Worm (Caenorhabditis elegans) whole organism, midembryonic: ENCODE data around the gene plk-1.

ENCODE experiments used
- T22C8.4 ChIP-seq: fragments of 200-800 bp; sonication (Bioruptor generic); IDR thresholded peaks from 2 replicates; pipeline ENCODE4 v1.3.6; 2022; ENCODE audit warnings: missing genetic modification characterization, missing compliant biosample characterization
- cog-1 ChIP-seq: sonication (generic microtip); optimal IDR thresholded peaks from 2 replicates; lab custom pipeline; 2016; ENCODE audit warnings: missing genetic modification characterization, missing compliant biosample characterization
- flt-1 ChIP-seq: fragments of 200-800 bp; sonication (Bioruptor generic); IDR thresholded peaks from 2 replicates; pipeline ENCODE4 v1.3.6; 2022; ENCODE audit warnings: missing genetic modification characterization, missing compliant biosample characterization
- ref-1 ChIP-seq: fragments of 200-800 bp; sonication (Bioruptor generic); conservative IDR thresholded peaks from 2 replicates; pipeline ENCODE4 v1.3.6; 2022; ENCODE audit warnings: missing genetic modification reagents, missing genetic modification characterization, missing compliant biosample characterization
- ztf-23 ChIP-seq: fragments of 200-800 bp; sonication (Bioruptor generic); IDR thresholded peaks from 2 replicates; pipeline ENCODE4 v1.3.6; 2022; ENCODE audit warnings: missing genetic modification reagents, missing genetic modification characterization, missing compliant biosample characterization
- ztf-29 ChIP-seq: fragments of 200-800 bp; sonication (Bioruptor generic); IDR thresholded peaks from 2 replicates; pipeline ENCODE4 v1.3.6; 2022; ENCODE audit warnings: missing genetic modification reagents, missing genetic modification characterization, missing compliant biosample characterization

DNA sequence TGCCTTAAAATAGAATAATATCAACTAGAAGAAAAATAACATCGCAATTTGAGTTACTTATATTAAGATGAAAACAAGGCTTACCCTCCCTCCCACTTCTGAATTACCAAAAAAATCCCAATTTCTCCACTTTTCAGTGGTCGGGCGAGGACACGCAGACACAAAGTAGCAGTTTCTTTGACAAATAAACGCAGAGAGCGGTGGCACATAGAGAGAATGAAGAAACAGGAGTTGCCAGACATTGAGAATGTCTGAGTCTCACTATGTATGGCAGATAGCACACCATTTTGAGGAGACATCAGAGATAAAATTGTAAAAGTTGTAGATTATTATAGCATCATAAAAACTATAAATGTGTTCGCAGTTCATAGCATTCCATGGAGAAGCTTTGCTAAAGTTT is 24.1 kb downstream of the plk-1 start:
- TF ChIP-seq ztf-29 (GFP tag; lab: Robert Waterston, UW) (peak; percentile 55; the same call in 1 of the 2 replicates), flt-1 (GFP tag; lab: Robert Waterston, UW) (no peak), ref-1 (GFP tag; lab: Robert Waterston, UW) (no peak), cog-1 (tag; lab: Kevin White, UChicago) (peak; percentile 23), ztf-23 (GFP tag; lab: Robert Waterston, UW) (no peak), T22C8.4 (GFP tag; lab: Robert Waterston, UW) (no peak)
